Fruit fly (Drosophila melanogaster): ENCODE results near the gene Pli.

Gene Pli

DNA sequence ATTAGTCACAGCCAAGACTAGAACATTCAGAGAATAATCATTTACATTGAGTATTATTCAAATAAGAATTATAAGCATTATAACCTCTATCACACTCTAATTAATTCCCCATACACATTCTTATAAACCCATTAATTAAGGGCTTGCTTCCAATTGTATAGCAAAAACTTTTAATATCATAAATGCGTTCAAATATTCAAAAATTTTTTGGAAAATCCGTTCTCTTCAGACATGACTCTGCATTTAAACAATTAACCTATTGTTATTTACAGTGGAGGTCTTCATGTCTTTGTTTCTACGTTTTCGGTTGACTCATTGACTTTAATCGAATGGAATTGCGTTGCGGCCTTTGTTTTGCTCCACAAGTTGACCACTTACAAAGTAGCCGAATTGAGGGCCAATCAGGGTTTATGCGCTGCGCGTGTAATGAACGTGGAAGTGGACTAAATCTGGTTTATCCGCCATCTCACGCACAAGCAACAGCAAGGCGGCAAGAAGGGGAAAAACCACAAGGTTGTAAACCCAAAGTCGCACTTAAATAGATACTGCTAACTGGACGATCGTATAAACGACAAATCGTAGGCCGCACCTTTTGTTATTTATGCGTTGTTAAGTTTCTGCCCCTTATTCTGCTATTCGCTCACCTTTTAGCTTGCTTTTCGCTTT, 31.2 kb upstream of the Pli start (continued):
- TF ChIP-seq CG12659 (GFP tag; optimal IDR thresholded peaks at IDR 0.05) (peak; percentile 51), run (tag; optimal IDR thresholded peaks at IDR 0.05) (peak; percentile 20), org-1 (GFP tag; optimal IDR thresholded peaks at IDR 0.05) (no peak), luna (GFP tag; optimal IDR thresholded peaks at IDR 0.05) (no peak), CG13296 (GFP tag; optimal IDR thresholded peaks at IDR 0.05) (peak; percentile 59), zfh2 (GFP tag; optimal IDR thresholded peaks at IDR 0.05) (peak; percentile 74), CG12391 (tag; optimal IDR thresholded peaks at IDR 0.05) (peak; percentile 3), peb (GFP tag; IDR thresholded peaks at IDR 0.05) (no peak), Fer2 (tag; optimal IDR thresholded peaks at IDR 0.05) (peak; percentile 55), stwl (tag; optimal IDR thresholded peaks at IDR 0.05) (no peak), Ravus (GFP tag; IDR thresholded peaks at IDR 0.05) (no peak), CG34422 (GFP tag; IDR thresholded peaks at IDR 0.05) (peak; percentile 62; the same call in 1 of the 3 replicates), gcm (GFP tag; optimal IDR thresholded peaks at IDR 0.05) (no peak), Jarid2 (GFP tag; optimal IDR thresholded peaks at IDR 0.05) (peak; percentile 11), tin (GFP tag; optimal IDR thresholded peaks at IDR 0.05) (peak; percentile 20), Pdp1 (GFP tag; optimal IDR thresholded peaks at IDR 0.05) (peak; percentile 3 to 9), Dek (tag; optimal IDR thresholded peaks at IDR 0.05) (peak; percentile 11), CG6765 (GFP tag; optimal IDR thresholded peaks at IDR 0.05) (peak; percentile 40), CG11504 (tag; optimal IDR thresholded peaks at IDR 0.05) (no peak), CG14860 (GFP tag; IDR thresholded peaks at IDR 0.05; ENCODE audit: partially characterized antibody) (no peak), CG7271 (tag; optimal IDR thresholded peaks at IDR 0.05) (no peak), chinmo (GFP tag; IDR thresholded peaks at IDR 0.05; ENCODE audit: partially characterized antibody) (peak; percentile 88; the same call in 3 of the 4 replicates), CG15073 (GFP tag; optimal IDR thresholded peaks at IDR 0.05) (no peak), Mrtf (GFP tag; IDR thresholded peaks at IDR 0.05) (no peak), Oaz (GFP tag; IDR thresholded peaks at IDR 0.05) (no peak), CG18619 (GFP tag; optimal IDR thresholded peaks at IDR 0.05) (peak; percentile 14), CG15696 (tag; optimal IDR thresholded peaks at IDR 0.05) (peak; percentile 19), klu (GFP tag; IDR thresholded peaks at IDR 0.05) (0 out of 2 replicates have a peak, but pooled peaks have one; percentile 22), CG3407 (GFP tag; optimal IDR thresholded peaks at IDR 0.05) (no peak), HLH4C (GFP tag; IDR thresholded peaks at IDR 0.05; ENCODE audit: partially characterized antibody) (no peak), oc (tag; optimal IDR thresholded peaks at IDR 0.05) (peak; percentile 59), CG14965 (GFP tag; optimal IDR thresholded peaks at IDR 0.05; ENCODE audit: borderline replicate concordance) (no peak), ab (GFP tag; optimal IDR thresholded peaks at IDR 0.05) (peak; percentile 26), CG12769 (tag; optimal IDR thresholded peaks at IDR 0.05) (peak; percentile 94), bsh (GFP tag; optimal IDR thresholded peaks at IDR 0.05) (peak in 1 of 2 experiments; percentile 5), CG5245 (GFP tag; optimal IDR thresholded peaks at IDR 0.05) (no peak), CG11723 (GFP tag; optimal IDR thresholded peaks at IDR 0.05) (no peak), CG14050 (GFP tag; IDR thresholded peaks at IDR 0.05) (peak; percentile 40; the same call in 1 of the 3 replicates), da (GFP tag; optimal IDR thresholded peaks at IDR 0.05) (no peak), Elba2 (GFP tag; optimal IDR thresholded peaks at IDR 0.05) (no peak), HLH3B (GFP tag; IDR thresholded peaks at IDR 0.05) (peak; percentile 42; the same call in 1 of the 2 replicates), lab (GFP tag; optimal IDR thresholded peaks at IDR 0.05) (peak; percentile 83), HmgD (GFP tag; optimal IDR thresholded peaks at IDR 0.05) (no peak), Taf1 (GFP tag; IDR thresholded peaks at IDR 0.05) (peak; percentile 67; the same call in 1 of the 2 replicates), CG18599 (GFP tag; optimal IDR thresholded peaks at IDR 0.05) (peak; percentile 84), ssp (GFP tag; IDR thresholded peaks at IDR 0.05) (peak; percentile 35), CG7745 (tag; optimal IDR thresholded peaks at IDR 0.05) (no peak), Eip74EF (GFP tag; optimal IDR thresholded peaks at IDR 0.05) (peak in 1 of 2 experiments; percentile 65)

Data from whole organism, embryonic.